Fruit fly (Drosophila melanogaster) whole organism, embryonic: ENCODE results near the gene CG1785.

Experiments
- BEAF-32 ChIP-seq: fragments of 200-800 bp; sonication (Bioruptor generic); optimal IDR thresholded peaks from 3 replicates; lab custom pipeline; 2017; ENCODE audit warnings: missing biosample characterization, missing genetic modification characterization, mild to moderate bottlenecking, moderate library complexity, missing genetic modification reagents
- C15 ChIP-seq: fragments of 200-800 bp; sonication (Bioruptor generic); IDR thresholded peaks from 3 replicates; pipeline ENCODE4 v1.3.6; 2022; ENCODE audit warnings: missing biosample characterization, missing genetic modification characterization
- CG10274 ChIP-seq: fragments of 200-800 bp; sonication (Bioruptor generic); optimal IDR thresholded peaks from 3 replicates; lab custom pipeline; 2017; ENCODE audit warnings: missing biosample characterization, mild to moderate bottlenecking, missing genetic modification characterization
- CG11504 ChIP-seq: fragments of 200-800 bp; sonication (Bioruptor generic); optimal IDR thresholded peaks from 3 replicates; lab custom pipeline; 2019; ENCODE audit warnings: missing biosample characterization, mild to moderate bottlenecking, missing genetic modification characterization, moderate library complexity
- CG12219 ChIP-seq: fragments of 200-800 bp; sonication (Bioruptor generic); optimal IDR thresholded peaks from 3 replicates; lab custom pipeline; 2018; ENCODE audit warnings: missing biosample characterization, mild to moderate bottlenecking, missing genetic modification characterization
- CG13287 ChIP-seq: fragments of 200-800 bp; sonication (Bioruptor generic); IDR thresholded peaks from 2 replicates; pipeline ENCODE4 v1.3.6; 2022; ENCODE audit warnings: missing biosample characterization, missing genetic modification characterization; ENCODE audit not compliant: partially characterized antibody
- CG17186 ChIP-seq: fragments of 200-800 bp; sonication (Bioruptor generic); optimal IDR thresholded peaks from 3 replicates; lab custom pipeline; 2017; ENCODE audit warnings: missing biosample characterization, missing genetic modification reagents, missing genetic modification characterization
- CG2875 ChIP-seq: fragments of 200-800 bp; sonication (Bioruptor generic); optimal IDR thresholded peaks from 2 replicates; lab custom pipeline; 2017; ENCODE audit warnings: missing biosample characterization, mild to moderate bottlenecking, missing genetic modification characterization, missing genetic modification reagents
- CG32772 ChIP-seq: fragments of 200-800 bp; sonication (Bioruptor generic); IDR thresholded peaks from 2 replicates; pipeline ENCODE4 v1.3.6; 2022; ENCODE audit warnings: missing biosample characterization, missing genetic modification characterization
- CG34376 ChIP-seq: fragments of 200-800 bp; sonication (Bioruptor generic); optimal IDR thresholded peaks from 2 replicates; lab custom pipeline; 2018; ENCODE audit warnings: missing biosample characterization, mild to moderate bottlenecking, missing genetic modification characterization
- CG3726 ChIP-seq: fragments of 200-800 bp; sonication (Bioruptor generic); IDR thresholded peaks from 3 replicates; pipeline ENCODE4, ENCODE4 v1.3.6; 2022; ENCODE audit warnings: missing biosample characterization, missing genetic modification characterization
- CG7271 ChIP-seq: fragments of 200-800 bp; sonication (Bioruptor generic); optimal IDR thresholded peaks from 2 replicates; lab custom pipeline; 2018; ENCODE audit warnings: missing biosample characterization, mild to moderate bottlenecking, missing genetic modification characterization, moderate library complexity
- CG7745 ChIP-seq: fragments of 200-800 bp; sonication (Bioruptor generic); optimal IDR thresholded peaks from 2 replicates; lab custom pipeline; 2018; ENCODE audit warnings: missing biosample characterization, mild to moderate bottlenecking, missing genetic modification characterization, moderate library complexity
- CG7987 ChIP-seq: fragments of 200-800 bp; sonication (Bioruptor generic); optimal IDR thresholded peaks from 2 replicates; lab custom pipeline; 2018; ENCODE audit warnings: missing biosample characterization, mild to moderate bottlenecking, missing genetic modification characterization, moderate library complexity
- CG8359 ChIP-seq: fragments of 200-800 bp; sonication (Bioruptor generic); optimal IDR thresholded peaks from 2 replicates; lab custom pipeline; 2017; ENCODE audit warnings: missing biosample characterization, mild to moderate bottlenecking, missing genetic modification characterization, borderline replicate concordance
- CG8944 ChIP-seq: fragments of 200-800 bp; sonication (Bioruptor generic); optimal IDR thresholded peaks from 3 replicates; lab custom pipeline; 2016; ENCODE audit warnings: missing biosample characterization, missing genetic modification characterization
- CG9437 ChIP-seq: fragments of 200-800 bp; sonication (Bioruptor generic); optimal IDR thresholded peaks from 2 replicates; lab custom pipeline; 2018; ENCODE audit warnings: missing biosample characterization, mild to moderate bottlenecking, missing genetic modification characterization
- CG9932 ChIP-seq: fragments of 200-800 bp; sonication (Bioruptor generic); IDR thresholded peaks from 2 replicates; pipeline ENCODE4 v1.3.6; 2022; ENCODE audit warnings: missing biosample characterization, missing genetic modification characterization
- Camta ChIP-seq: fragments of 200-800 bp; sonication (Bioruptor generic); optimal IDR thresholded peaks from 2 replicates; lab custom pipeline; 2016; ENCODE audit warnings: missing biosample characterization, missing genetic modification characterization
- Dad ChIP-seq: fragments of 200-800 bp; sonication (Bioruptor generic); optimal IDR thresholded peaks from 3 replicates; lab custom pipeline; 2016; ENCODE audit warnings: missing biosample characterization, missing genetic modification characterization
- Dek ChIP-seq: fragments of 200-800 bp; sonication (Bioruptor generic); optimal IDR thresholded peaks from 3 replicates; lab custom pipeline; 2019; ENCODE audit warnings: missing biosample characterization, mild to moderate bottlenecking, missing genetic modification characterization, moderate library complexity
- Dip2 ChIP-seq: fragments of 200-800 bp; sonication (Bioruptor generic); IDR thresholded peaks from 2 replicates; pipeline ENCODE4 v1.3.6; 2022; ENCODE audit warnings: missing biosample characterization, missing genetic modification characterization
- ERR ChIP-seq: fragments of 200-800 bp; sonication (Bioruptor generic); optimal IDR thresholded peaks from 2 replicates; lab custom pipeline; 2016; ENCODE audit warnings: missing biosample characterization, missing genetic modification characterization
- GATAe ChIP-seq: fragments of 200-800 bp; sonication (Bioruptor generic); conservative IDR thresholded peaks from 2 replicates; pipeline ENCODE4 v1.3.6; 2022; ENCODE audit warnings: missing biosample characterization, missing genetic modification characterization
- Gsc ChIP-seq: fragments of 200-800 bp; sonication (Bioruptor generic); IDR thresholded peaks from 2 replicates; pipeline ENCODE4 v1.3.6; 2022; ENCODE audit warnings: missing biosample characterization, missing genetic modification characterization
- Hr51 ChIP-seq, 2 experiments: fragments of 200-800 bp; sonication (Bioruptor generic); optimal IDR thresholded peaks; 2 replicates in 1 of 2; 3 replicates in 1 of 2; lab custom pipeline; 2016 to 2018; ENCODE audit warnings: missing biosample characterization in 2 of 2, missing genetic modification characterization in 2 of 2, mild to moderate bottlenecking in 1 of 2, moderate library complexity in 1 of 2
- MTF-1 ChIP-seq: fragments of 200-800 bp; sonication (Bioruptor generic); optimal IDR thresholded peaks from 2 replicates; lab custom pipeline; 2018; ENCODE audit warnings: missing biosample characterization, mild to moderate bottlenecking, missing genetic modification characterization, borderline replicate concordance
- NK7.1 ChIP-seq: fragments of 200-800 bp; sonication (Bioruptor generic); optimal IDR thresholded peaks from 3 replicates; lab custom pipeline; 2016; ENCODE audit warnings: missing biosample characterization, missing genetic modification characterization
- Ptx1 ChIP-seq: fragments of 200-800 bp; sonication (Bioruptor generic); IDR thresholded peaks from 2 replicates; pipeline ENCODE4 v1.3.6; 2022; ENCODE audit warnings: missing biosample characterization, missing genetic modification characterization
- Ssrp ChIP-seq: fragments of 200-800 bp; sonication (Bioruptor generic); optimal IDR thresholded peaks from 2 replicates; lab custom pipeline; 2018; ENCODE audit warnings: missing biosample characterization, mild to moderate bottlenecking, missing genetic modification characterization, moderate library complexity
- aop ChIP-seq: fragments of 200-800 bp; sonication (Bioruptor generic); IDR thresholded peaks from 2 replicates; pipeline ENCODE4 v1.3.6; 2022; ENCODE audit warnings: missing biosample characterization, missing genetic modification characterization
- bcd ChIP-seq: fragments of 200-800 bp; sonication (Bioruptor generic); optimal IDR thresholded peaks from 2 replicates; lab custom pipeline; 2017; ENCODE audit warnings: missing biosample characterization, mild to moderate bottlenecking, missing genetic modification characterization
- crc ChIP-seq: fragments of 200-800 bp; sonication (Bioruptor generic); optimal IDR thresholded peaks from 2 replicates; lab custom pipeline; 2016; ENCODE audit warnings: missing biosample characterization, missing genetic modification characterization
- dmrt99B ChIP-seq: fragments of 200-800 bp; sonication (Bioruptor generic); optimal IDR thresholded peaks from 2 replicates; lab custom pipeline; 2018; ENCODE audit warnings: missing biosample characterization, mild to moderate bottlenecking, missing genetic modification characterization, moderate library complexity
- dysf ChIP-seq: fragments of 200-800 bp; sonication (Bioruptor generic); IDR thresholded peaks from 3 replicates; pipeline ENCODE4 v1.3.6; 2022; ENCODE audit warnings: missing biosample characterization, missing genetic modification characterization
- esg ChIP-seq: fragments of 200-800 bp; sonication (Bioruptor generic); conservative IDR thresholded peaks from 2 replicates; pipeline ENCODE4 v1.3.6; 2022; ENCODE audit warnings: missing biosample characterization, missing genetic modification characterization
- eyg ChIP-seq: fragments of 200-800 bp; sonication (Bioruptor generic); optimal IDR thresholded peaks from 3 replicates; lab custom pipeline; 2016; ENCODE audit warnings: missing biosample characterization, missing genetic modification characterization
- gfzf ChIP-seq: fragments of 200-800 bp; sonication (Bioruptor generic); optimal IDR thresholded peaks from 2 replicates; lab custom pipeline; 2016; ENCODE audit warnings: missing biosample characterization, mild to moderate bottlenecking, missing genetic modification characterization, moderate library complexity
- jigr1 ChIP-seq: fragments of 200-800 bp; sonication (Bioruptor generic); IDR thresholded peaks from 3 replicates; pipeline ENCODE4 v1.3.6; 2022; ENCODE audit warnings: missing biosample characterization, missing genetic modification characterization
- jumu ChIP-seq: fragments of 200-800 bp; sonication (Bioruptor generic); optimal IDR thresholded peaks from 3 replicates; lab custom pipeline; 2016; ENCODE audit warnings: missing biosample characterization, missing genetic modification characterization
- kah ChIP-seq: fragments of 200-800 bp; sonication (Bioruptor generic); optimal IDR thresholded peaks from 2 replicates; lab custom pipeline; 2018; ENCODE audit warnings: missing biosample characterization, mild to moderate bottlenecking, missing genetic modification characterization
- kay ChIP-seq: fragments of 200-800 bp; sonication (Bioruptor generic); optimal IDR thresholded peaks from 2 replicates; lab custom pipeline; 2016; ENCODE audit warnings: missing biosample characterization, missing genetic modification characterization
- mirr ChIP-seq: fragments of 200-800 bp; sonication (Bioruptor generic); optimal IDR thresholded peaks from 3 replicates; lab custom pipeline; 2018; ENCODE audit warnings: missing biosample characterization, mild to moderate bottlenecking, missing genetic modification characterization
- p53 ChIP-seq: fragments of 200-800 bp; sonication (Bioruptor generic); optimal IDR thresholded peaks from 2 replicates; lab custom pipeline; 2016; ENCODE audit warnings: missing biosample characterization, missing genetic modification characterization
- pan ChIP-seq, 4 experiments: fragments of >200 bp in 3 of 4; fragments of 200-800 bp in 1 of 4; sonication (Bioruptor generic) in 1 of 4; optimal IDR thresholded peaks in 3 of 4; IDR thresholded peaks in 1 of 4; 2 replicates each; pipeline versions ENCODE4 v1.3.6 to Lab custom; 2017 to 2022; ENCODE audit warnings: missing biosample characterization in 2 of 4, missing genetic modification characterization in 2 of 4, mixed read lengths in 1 of 4
- pita ChIP-seq: fragments of 200-800 bp; sonication (Bioruptor generic); optimal IDR thresholded peaks from 2 replicates; lab custom pipeline; 2017; ENCODE audit warnings: missing biosample characterization, mild to moderate bottlenecking, missing genetic modification characterization
- pum ChIP-seq: fragments of 200-800 bp; sonication (Bioruptor generic); optimal IDR thresholded peaks from 2 replicates; lab custom pipeline; 2016; ENCODE audit warnings: missing biosample characterization, missing genetic modification characterization
- ranshi ChIP-seq: fragments of 200-800 bp; sonication (Bioruptor generic); IDR thresholded peaks from 2 replicates; pipeline ENCODE4 v1.3.6; 2022; ENCODE audit warnings: missing biosample characterization, missing genetic modification characterization
- trh ChIP-seq: fragments of 200-800 bp; sonication (Bioruptor generic); optimal IDR thresholded peaks from 2 replicates; lab custom pipeline; 2016; ENCODE audit warnings: missing biosample characterization, missing genetic modification characterization
- wor ChIP-seq: fragments of 200-800 bp; sonication (Bioruptor generic); IDR thresholded peaks from 2 replicates; pipeline ENCODE4 v1.3.6; 2022; ENCODE audit warnings: missing biosample characterization, missing genetic modification characterization

Gene CG1785

dm6 chrX:8677434-8677833 lies 37.3 kb upstream of the CG1785 start (continued):
- TF ChIP-seq Dad (peak; percentile 74), pita (GFP tag; lab: Kevin White, UChicago) (no peak), CG17186 (GFP tag; lab: Kevin White, UChicago) (no peak), mirr (GFP tag; lab: Kevin White, UChicago) (no peak), trh (GFP tag; lab: Kevin White, UChicago) (peak; percentile 61), CG3726 (GFP tag; lab: Robert Waterston, UW) (peak; percentile 64; the same call in 2 of the 3 replicates), gfzf (GFP tag; lab: Kevin White, UChicago) (no peak), CG8944 (GFP tag; lab: Kevin White, UChicago) (no peak), p53 (GFP tag; lab: Kevin White, UChicago) (no peak), kah (GFP tag; lab: Kevin White, UChicago) (no peak), kay (GFP tag; lab: Kevin White, UChicago) (peak; percentile 43), NK7.1 (GFP tag; lab: Kevin White, UChicago) (peak; percentile 72), CG7987 (no peak), CG9437 (no peak), wor (no peak), CG2875 (GFP tag; lab: Kevin White, UChicago) (no peak), Hr51 (GFP tag; optimal IDR thresholded peaks at IDR 0.05; lab: Kevin White, UChicago) (no peak), CG13287 (GFP tag; lab: Robert Waterston, UW) (no peak), Camta (GFP tag; lab: Kevin White, UChicago) (peak; percentile 79), pum (GFP tag; lab: Kevin White, UChicago) (peak; percentile 79), GATAe (no peak), jigr1 (GFP tag; lab: Robert Waterston, UW) (no peak), aop (no peak), CG11504 (tag; lab: Kevin White, UChicago) (peak; percentile 94), C15 (GFP tag; lab: Robert Waterston, UW) (no peak), crc (GFP tag; lab: Kevin White, UChicago) (peak; percentile 68), eyg (GFP tag; lab: Kevin White, UChicago) (no peak), Gsc (GFP tag; lab: Robert Waterston, UW) (0 out of 2 replicates have a peak, but pooled peaks have one; percentile 33), CG9932 (no peak), BEAF-32 (GFP tag; lab: Kevin White, UChicago) (no peak), pan (optimal IDR thresholded peaks at IDR 0.05; lab: Kevin White, UChicago) (no peak), pan (GFP tag; optimal IDR thresholded peaks at IDR 0.05 in 1 of 2, IDR thresholded peaks at IDR 0.05 in 1 of 2) (peak in 1 of 2 experiments; percentile 31), CG7271 (tag; lab: Kevin White, UChicago) (no peak), MTF-1 (GFP tag; lab: Kevin White, UChicago) (no peak), esg (no peak; the same call in 1 of the 2 replicates), dmrt99B (tag; lab: Kevin White, UChicago) (peak; percentile 75), ranshi (GFP tag; lab: Robert Waterston, UW) (no peak), bcd (GFP tag; lab: Kevin White, UChicago) (no peak), CG32772 (GFP tag; lab: Robert Waterston, UW) (no peak), Dip2 (GFP tag; lab: Robert Waterston, UW) (no peak), dysf (peak; percentile 60), CG12219 (GFP tag; lab: Kevin White, UChicago) (no peak), ERR (GFP tag; lab: Kevin White, UChicago) (peak; percentile 56), Ptx1 (GFP tag; lab: Robert Waterston, UW) (peak; percentile 21; the same call in 1 of the 2 replicates), jumu (peak; percentile 70), CG7745 (tag; lab: Kevin White, UChicago) (no peak), Dek (no peak), CG34376 (GFP tag; lab: Kevin White, UChicago) (no peak), Ssrp (no peak), CG8359 (peak; percentile 70), CG10274 (GFP tag; lab: Kevin White, UChicago) (peak; percentile 27)
